Worm (Caenorhabditis elegans): ENCODE results near the gene pbs-1.

DNA sequence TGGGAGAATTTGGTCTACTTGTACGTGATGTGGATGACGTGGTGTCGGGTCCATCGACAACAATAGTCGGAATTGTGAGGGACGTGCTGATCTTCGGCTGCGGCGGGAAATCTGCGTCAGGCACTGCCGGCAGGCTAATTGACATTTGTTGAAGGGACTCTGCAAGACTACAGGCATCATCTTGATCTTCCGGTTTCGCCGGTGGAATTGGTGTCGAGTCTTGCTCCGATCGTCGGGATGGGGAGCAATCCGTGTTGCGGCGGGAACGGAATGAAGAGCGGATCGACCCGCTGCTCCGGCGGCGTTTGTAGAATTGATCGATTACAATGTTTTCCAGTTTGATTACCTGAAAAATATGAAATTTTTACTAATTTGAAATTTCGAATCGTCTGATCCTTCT, 42.9 kb upstream of the pbs-1 start:
- TF ChIP-seq ztf-3 (GFP tag; optimal IDR thresholded peaks at IDR 0.05) (no peak), unc-62 (GFP tag; optimal IDR thresholded peaks at IDR 0.05) (no peak)

All from whole organism, young adult.